Worm (Caenorhabditis elegans) whole organism, young adult: ENCODE measurements around the gene F22B7.9.

Experiments
- atf-7 ChIP-seq: sonication (generic microtip); optimal IDR thresholded peaks from 2 replicates; lab custom pipeline; 2017; ENCODE audit warnings: mild to moderate bottlenecking, missing genetic modification characterization, missing compliant biosample characterization
- attf-5 ChIP-seq: fragments of 200-800 bp; sonication (Bioruptor generic); optimal IDR thresholded peaks from 2 replicates; lab custom pipeline; 2018; ENCODE audit warnings: mild to moderate bottlenecking, missing genetic modification characterization, missing compliant biosample characterization
- ets-4 ChIP-seq: fragments of 200-800 bp; sonication (Bioruptor generic); optimal IDR thresholded peaks from 2 replicates; lab custom pipeline; 2018; ENCODE audit warnings: mild to moderate bottlenecking, missing genetic modification characterization, missing compliant biosample characterization
- hrde-1 ChIP-seq: sonication (generic microtip); optimal IDR thresholded peaks from 2 replicates; lab custom pipeline; 2016; ENCODE audit warnings: missing genetic modification characterization, mild to moderate bottlenecking, missing compliant biosample characterization, moderate library complexity, missing genotype, missing genetic modification reagents, borderline replicate concordance
- nfya-1 ChIP-seq: sonication (generic microtip); optimal IDR thresholded peaks from 2 replicates; lab custom pipeline; 2017; ENCODE audit warnings: antibody characterized with exemption, missing compliant biosample characterization, missing genetic modification characterization, borderline replicate concordance; ENCODE audit not compliant: insufficient read depth
- tbx-9 ChIP-seq: sonication (generic microtip); optimal IDR thresholded peaks from 2 replicates; lab custom pipeline; 2016; ENCODE audit warnings: borderline replicate concordance, missing genetic modification characterization, inconsistent platforms, missing compliant biosample characterization

DNA sequence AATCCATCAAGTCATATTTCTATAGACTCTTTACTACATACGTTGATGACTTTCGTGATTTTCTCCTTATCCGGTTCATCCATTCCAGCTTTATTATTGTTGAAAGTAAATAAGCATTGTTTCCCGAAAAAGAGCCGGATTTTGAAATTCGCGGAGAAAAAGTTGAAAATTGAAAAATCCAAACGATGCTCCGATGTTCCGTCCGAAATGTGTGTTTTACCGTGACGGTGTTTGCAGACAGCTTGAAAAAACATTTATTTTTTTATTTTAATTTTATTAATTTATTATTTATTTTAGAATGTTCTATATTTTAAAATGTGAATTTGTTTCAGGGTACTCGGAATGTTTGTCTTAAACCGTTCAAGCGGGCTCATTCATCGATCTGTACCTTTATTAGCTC, 22.9 kb downstream of the F22B7.9 start, which contains the start of gene dnj-10:
- TF ChIP-seq hrde-1 (tag; lab: Kevin White, UChicago) (no peak), atf-7 (tag; lab: Kevin White, UChicago) (no peak), nfya-1 (no peak), tbx-9 (tag; lab: Kevin White, UChicago) (no peak), attf-5 (GFP tag; lab: Kevin White, UChicago) (peak; percentile 61), ets-4 (GFP tag; lab: Kevin White, UChicago) (no peak)
